Worm (Caenorhabditis elegans) whole organism, young adult: Measurements from ENCODE around the gene rgs-1.
A peak's percentile ranks its signal among the peaks of the same experiment; 100 is the strongest.

Experiments
- B0019.2 ChIP-seq: fragments of 200-800 bp; sonication (Bioruptor generic); conservative IDR thresholded peaks from 2 replicates; pipeline ENCODE4 v1.3.6; 2022; ENCODE audit warnings: missing genetic modification reagents, missing genetic modification characterization, missing compliant biosample characterization
- C17E4.6 ChIP-seq: fragments of 200-800 bp; sonication (Bioruptor generic); IDR thresholded peaks from 2 replicates; pipeline ENCODE4 v1.3.6; 2022; ENCODE audit warnings: missing genetic modification reagents, missing genetic modification characterization, missing compliant biosample characterization
- F23B12.7 ChIP-seq: sonication (generic microtip); optimal IDR thresholded peaks from 2 replicates; lab custom pipeline; 2017; ENCODE audit warnings: missing genetic modification characterization, mild to moderate bottlenecking, missing compliant biosample characterization, antibody characterized with exemption, moderate library complexity; ENCODE audit not compliant: insufficient read depth
- F39B2.1 ChIP-seq: fragments of 200-800 bp; sonication (Bioruptor generic); IDR thresholded peaks from 2 replicates; pipeline ENCODE4 v1.3.6; 2022; ENCODE audit warnings: missing genetic modification reagents, missing genetic modification characterization, missing compliant biosample characterization
- K12H6.12 ChIP-seq: fragments of 200-800 bp; sonication (Bioruptor generic); optimal IDR thresholded peaks from 2 replicates; lab custom pipeline; 2018; ENCODE audit warnings: mild to moderate bottlenecking, missing genetic modification characterization, missing compliant biosample characterization
- T26A5.8 ChIP-seq: sonication (generic microtip); optimal IDR thresholded peaks from 2 replicates; lab custom pipeline; 2016; ENCODE audit warnings: missing genetic modification characterization, missing compliant biosample characterization
- Y79H2A.3 ChIP-seq: fragments of 200-800 bp; sonication (Bioruptor generic); conservative IDR thresholded peaks from 2 replicates; pipeline ENCODE4 v1.3.6; 2022; ENCODE audit warnings: missing genetic modification reagents, missing genetic modification characterization, missing compliant biosample characterization
- ZK185.1 ChIP-seq: sonication (generic microtip); optimal IDR thresholded peaks from 2 replicates; lab custom pipeline; 2016; ENCODE audit warnings: mild to moderate bottlenecking, missing genetic modification characterization, missing compliant biosample characterization; ENCODE audit not compliant: poor library complexity, severe bottlenecking
- ama-1 ChIP-seq, 3 experiments: fragments of 150-350 bp in 1 of 3; sonication (generic microtip) in 2 of 3; optimal IDR thresholded peaks; 2 replicates each; lab custom pipeline; 2014 to 2018; ENCODE audit warnings: missing biosample characterization in 2 of 3, missing genetic modification characterization in 2 of 3, missing genetic modification reagents in 2 of 3
- aptf-2 ChIP-seq: fragments of 200-800 bp; sonication (Bioruptor generic); conservative IDR thresholded peaks from 2 replicates; pipeline ENCODE4 v1.3.6; 2022; ENCODE audit warnings: missing genetic modification reagents, missing genetic modification characterization, missing compliant biosample characterization
- atf-7 ChIP-seq: sonication (generic microtip); optimal IDR thresholded peaks from 2 replicates; lab custom pipeline; 2017; ENCODE audit warnings: mild to moderate bottlenecking, missing genetic modification characterization, missing compliant biosample characterization
- athp-1 ChIP-seq: sonication (generic microtip); optimal IDR thresholded peaks from 2 replicates; lab custom pipeline; 2017; ENCODE audit warnings: mild to moderate bottlenecking, missing genetic modification characterization, missing compliant biosample characterization
- attf-5 ChIP-seq: fragments of 200-800 bp; sonication (Bioruptor generic); optimal IDR thresholded peaks from 2 replicates; lab custom pipeline; 2018; ENCODE audit warnings: mild to moderate bottlenecking, missing genetic modification characterization, missing compliant biosample characterization
- bed-2 ChIP-seq: fragments of 200-800 bp; sonication (Bioruptor generic); IDR thresholded peaks from 2 replicates; pipeline ENCODE4 v1.3.6; 2022; ENCODE audit warnings: missing genetic modification reagents, missing genetic modification characterization, missing compliant biosample characterization
- ceh-27 ChIP-seq: fragments of 200-800 bp; sonication (Bioruptor generic); optimal IDR thresholded peaks from 2 replicates; lab custom pipeline; 2018; ENCODE audit warnings: mild to moderate bottlenecking, missing genetic modification characterization, moderate library complexity, missing compliant biosample characterization
- ceh-58 ChIP-seq: fragments of 200-800 bp; sonication (Bioruptor generic); IDR thresholded peaks from 2 replicates; pipeline ENCODE4 v1.3.6; 2022; ENCODE audit warnings: missing genetic modification characterization, missing compliant biosample characterization
- ceh-79 ChIP-seq: sonication (generic microtip); optimal IDR thresholded peaks from 2 replicates; lab custom pipeline; 2017; ENCODE audit warnings: mild to moderate bottlenecking, missing genetic modification characterization, missing compliant biosample characterization
- ceh-91 ChIP-seq: fragments of 200-800 bp; sonication (Bioruptor generic); IDR thresholded peaks from 2 replicates; pipeline ENCODE4 v1.3.6; 2022; ENCODE audit warnings: missing genetic modification reagents, missing genetic modification characterization, missing compliant biosample characterization
- dpff-1 ChIP-seq: sonication (generic microtip); optimal IDR thresholded peaks from 2 replicates; lab custom pipeline; 2017; ENCODE audit warnings: mild to moderate bottlenecking, missing genetic modification characterization, missing compliant biosample characterization
- ekl-4 ChIP-seq: fragments of 200-800 bp; sonication (Bioruptor generic); IDR thresholded peaks from 2 replicates; pipeline ENCODE4 v1.3.6; 2022; ENCODE audit warnings: missing genetic modification reagents, missing genetic modification characterization, missing compliant biosample characterization
- him-1 ChIP-seq: sonication (generic microtip); optimal IDR thresholded peaks from 2 replicates; lab custom pipeline; 2016; ENCODE audit warnings: missing genotype, missing genetic modification reagents, missing genetic modification characterization, missing compliant biosample characterization
- hmg-20 ChIP-seq: fragments of 200-800 bp; sonication (Bioruptor generic); IDR thresholded peaks from 2 replicates; pipeline ENCODE4 v1.3.6; 2022; ENCODE audit warnings: missing genetic modification reagents, missing genetic modification characterization, missing compliant biosample characterization
- let-607 ChIP-seq, 2 experiments: fragments of 200-800 bp in 1 of 2; sonication (Bioruptor generic) in 1 of 2; sonication (generic microtip) in 1 of 2; optimal IDR thresholded peaks; 2 replicates each; lab custom pipeline; 2016 to 2018; ENCODE audit warnings: mild to moderate bottlenecking in 2 of 2, missing compliant biosample characterization in 2 of 2, missing genetic modification characterization in 2 of 2, moderate library complexity in 2 of 2, missing genotype in 1 of 2
- lin-35 ChIP-seq, 3 experiments: fragments of 150-350 bp in 2 of 3; sonication (generic microtip) in 1 of 3; optimal IDR thresholded peaks; 2 replicates each; lab custom pipeline; 2014 to 2018; ENCODE audit warnings: missing biosample characterization in 3 of 3, missing genetic modification characterization in 3 of 3, missing genetic modification reagents in 3 of 3
- lin-54 ChIP-seq: fragments of 200-800 bp; sonication (Bioruptor generic); optimal IDR thresholded peaks from 2 replicates; lab custom pipeline; 2018; ENCODE audit warnings: mild to moderate bottlenecking, missing genetic modification characterization, missing compliant biosample characterization
- lir-1 ChIP-seq: fragments of 200-800 bp; sonication (Bioruptor generic); conservative IDR thresholded peaks from 2 replicates; pipeline ENCODE4 v1.3.6; 2022; ENCODE audit warnings: missing genetic modification reagents, missing genetic modification characterization, missing compliant biosample characterization
- lsl-1 ChIP-seq: fragments of 200-800 bp; sonication (Bioruptor generic); optimal IDR thresholded peaks from 2 replicates; lab custom pipeline; 2018; ENCODE audit warnings: mild to moderate bottlenecking, missing genetic modification characterization, moderate library complexity, missing compliant biosample characterization
- madf-10 ChIP-seq: sonication (generic microtip); optimal IDR thresholded peaks from 2 replicates; lab custom pipeline; 2016; ENCODE audit warnings: mild to moderate bottlenecking, missing genetic modification characterization, missing compliant biosample characterization
- madf-6 ChIP-seq: fragments of 200-800 bp; sonication (Bioruptor generic); IDR thresholded peaks from 2 replicates; pipeline ENCODE4 v1.3.6; 2022; ENCODE audit warnings: missing genetic modification reagents, missing genetic modification characterization, missing compliant biosample characterization
- madf-8 ChIP-seq: fragments of 200-800 bp; sonication (Bioruptor generic); conservative IDR thresholded peaks from 2 replicates; pipeline ENCODE4 v1.3.6; 2022; ENCODE audit warnings: missing genetic modification reagents, missing genetic modification characterization, missing compliant biosample characterization
- mcd-1 ChIP-seq: fragments of 200-800 bp; sonication (Bioruptor generic); IDR thresholded peaks from 2 replicates; pipeline ENCODE4 v1.3.6; 2022; ENCODE audit warnings: missing genetic modification reagents, missing genetic modification characterization, missing compliant biosample characterization
- mes-4 ChIP-seq: sonication (generic microtip); optimal IDR thresholded peaks from 2 replicates; lab custom pipeline; 2016; ENCODE audit warnings: missing genotype, missing genetic modification characterization, missing compliant biosample characterization
- mxl-1 ChIP-seq: sonication (generic microtip); optimal IDR thresholded peaks from 2 replicates; lab custom pipeline; 2016; ENCODE audit warnings: missing genetic modification characterization, missing compliant biosample characterization
- nhr-27 ChIP-seq: fragments of 200-800 bp; sonication (Bioruptor generic); optimal IDR thresholded peaks from 2 replicates; lab custom pipeline; 2018; ENCODE audit warnings: mild to moderate bottlenecking, missing genetic modification characterization, moderate library complexity, missing compliant biosample characterization
- nhr-80 ChIP-seq: sonication (generic microtip); optimal IDR thresholded peaks from 2 replicates; lab custom pipeline; 2016; ENCODE audit warnings: missing genetic modification characterization, missing compliant biosample characterization
- rec-8 ChIP-seq, 2 experiments: sonication (generic microtip); optimal IDR thresholded peaks; 2 replicates each; lab custom pipeline; 2016; ENCODE audit warnings: mild to moderate bottlenecking in 2 of 2, missing genetic modification characterization in 2 of 2, missing genetic modification reagents in 2 of 2, missing genotype in 2 of 2, missing biosample characterization in 1 of 2, missing compliant biosample characterization in 1 of 2, moderate library complexity in 1 of 2
- sea-2 ChIP-seq: fragments of 200-800 bp; sonication (Bioruptor generic); IDR thresholded peaks from 2 replicates; pipeline ENCODE4 v1.3.6; 2022; ENCODE audit warnings: missing genetic modification characterization, missing compliant biosample characterization
- snpc-4 ChIP-seq, 5 experiments: fragments of 150-350 bp in 1 of 5; sonication (generic microtip) in 4 of 5; optimal IDR thresholded peaks; 2 replicates each; lab custom pipeline; 2014 to 2018; ENCODE audit warnings: missing genetic modification characterization in 5 of 5, missing biosample characterization in 3 of 5, antibody characterized with exemption in 2 of 5, mild to moderate bottlenecking in 2 of 5, missing compliant biosample characterization in 2 of 5, missing genotype in 2 of 5, moderate library complexity in 2 of 5, missing genetic modification reagents in 1 of 5
- unc-130 ChIP-seq: sonication (generic microtip); optimal IDR thresholded peaks from 2 replicates; lab custom pipeline; 2016; ENCODE audit warnings: missing genetic modification reagents, missing genetic modification characterization, missing compliant biosample characterization
- ztf-18 ChIP-seq: sonication (generic microtip); optimal IDR thresholded peaks from 2 replicates; lab custom pipeline; 2016; ENCODE audit warnings: missing genotype, mild to moderate bottlenecking, missing genetic modification characterization, missing compliant biosample characterization
- ztf-6 ChIP-seq: fragments of 200-800 bp; sonication (Bioruptor generic); IDR thresholded peaks from 2 replicates; pipeline ENCODE4 v1.3.6; 2022; ENCODE audit warnings: missing genetic modification reagents, missing genetic modification characterization, missing compliant biosample characterization

Gene rgs-1

DNA sequence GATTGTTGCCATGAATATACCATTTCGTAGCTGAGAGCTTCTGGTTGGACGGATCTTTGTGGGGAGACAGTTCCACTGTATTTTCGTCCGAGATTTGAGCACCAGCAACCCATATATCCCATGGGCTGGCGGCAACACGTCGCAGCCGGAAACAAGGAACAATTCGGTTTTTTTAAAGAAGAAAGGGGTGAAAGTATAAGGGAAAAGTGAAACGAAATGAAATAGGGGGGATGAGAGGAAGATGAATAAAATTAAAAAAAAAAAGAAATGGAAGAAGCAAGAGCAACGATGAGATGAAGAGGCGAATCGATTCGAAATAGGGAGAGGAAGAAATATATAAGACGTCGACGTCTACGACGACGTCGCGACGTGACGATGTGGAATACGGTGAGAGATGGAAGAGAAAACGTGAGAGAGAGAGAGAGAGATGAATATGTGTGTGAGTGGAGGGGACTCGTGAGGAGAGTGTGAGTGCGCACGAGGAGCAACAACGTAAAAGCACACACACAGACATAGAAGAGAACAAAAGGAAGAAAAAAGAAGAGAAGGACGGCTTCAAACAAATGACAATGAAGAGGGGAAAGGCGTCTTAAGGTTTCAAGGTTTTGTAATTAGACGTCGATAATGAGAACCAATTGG lies at the start of gene rgs-1:
rgs-1 (minus strand) TSS at position 146 of the 639 bp plus-strand sequence.
- TF ChIP-seq hmg-20 (GFP tag; lab: Robert Waterston, UW) (no peak), F23B12.7 (no peak), atf-7 (tag; lab: Kevin White, UChicago) (no peak), C17E4.6 (GFP tag; lab: Robert Waterston, UW) (no peak), mes-4 (tag; lab: Kevin White, UChicago) (no peak), ceh-58 (no peak), madf-10 (tag; lab: Kevin White, UChicago) (peak; percentile 32)

- TF ChIP-seq nhr-80 (tag; lab: Kevin White, UChicago) (no peak), sea-2 (GFP tag; lab: Robert Waterston, UW) (no peak), dpff-1 (tag; lab: Kevin White, UChicago) (no peak), T26A5.8 (no peak), lir-1 (0 out of 2 replicates have a peak, but pooled peaks have one; percentile 39), ceh-79 (no peak), lsl-1 (GFP tag; lab: Kevin White, UChicago) (peak; percentile 4), unc-130 (GFP tag; lab: Kevin White, UChicago) (peak; percentile 79), mes-4 (tag; lab: Kevin White, UChicago) (no peak), ceh-91 (GFP tag; lab: Robert Waterston, UW) (peak; percentile 42; the same call in 1 of the 2 replicates), ekl-4 (GFP tag; lab: Robert Waterston, UW) (no peak), athp-1 (tag; lab: Kevin White, UChicago) (no peak), F39B2.1 (GFP tag; lab: Robert Waterston, UW) (no peak), K12H6.12 (tag; lab: Kevin White, UChicago) (peak; percentile 11), ama-1 (optimal IDR thresholded peaks at IDR 0.05; lab: Kevin White, UChicago) (no peak), ama-1 (GFP tag; optimal IDR thresholded peaks at IDR 0.05; lab: Kevin White, UChicago) (no peak), nhr-27 (tag; lab: Kevin White, UChicago) (no peak), attf-5 (GFP tag; lab: Kevin White, UChicago) (peak; percentile 44), lin-54 (GFP tag; lab: Kevin White, UChicago) (no peak), ceh-27 (GFP tag; lab: Kevin White, UChicago) (peak; percentile 67), ztf-6 (GFP tag; lab: Robert Waterston, UW) (0 out of 2 replicates have a peak, but pooled peaks have one; percentile 6), snpc-4 (GFP tag; optimal IDR thresholded peaks at IDR 0.05; lab: Kevin White, UChicago) (no peak), snpc-4 (tag; optimal IDR thresholded peaks at IDR 0.05; lab: Kevin White, UChicago) (no peak), rec-8 (tag; optimal IDR thresholded peaks at IDR 0.05; lab: Kevin White, UChicago) (peak in 1 of 2 experiments; percentile 58), let-607 (tag; optimal IDR thresholded peaks at IDR 0.05; lab: Kevin White, UChicago) (peak in 1 of 2 experiments; percentile 41), madf-8 (GFP tag; lab: Robert Waterston, UW) (no peak), aptf-2 (GFP tag; lab: Robert Waterston, UW) (0 out of 2 replicates have a peak, but pooled peaks have one; percentile 9), bed-2 (GFP tag; lab: Robert Waterston, UW) (0 out of 2 replicates have a peak, but pooled peaks have one; percentile 29), mcd-1 (GFP tag; lab: Robert Waterston, UW) (peak; percentile 55), ztf-18 (tag; lab: Kevin White, UChicago) (peak; percentile 6), Y79H2A.3 (no peak), B0019.2 (GFP tag; lab: Robert Waterston, UW) (0 out of 2 replicates have a peak, but pooled peaks have one; percentile 23), ZK185.1 (tag; lab: Kevin White, UChicago) (peak; percentile 89), lin-35 (GFP tag; optimal IDR thresholded peaks at IDR 0.05; lab: Kevin White, UChicago) (no peak), him-1 (tag; lab: Kevin White, UChicago) (no peak), madf-6 (peak; percentile 53; the same call in 1 of the 2 replicates), mxl-1 (tag; lab: Kevin White, UChicago) (no peak)
These were observed 47.8 kb upstream of the rgs-1 start, which contains the start of gene ekl-6 for ce11 chrIII:10064140-10064539. TSS of gene ekl-6 (plus strand) at chrIII:10064404.
